Fruit fly (Drosophila melanogaster): ENCODE results near the gene CG42724.

Gene CG42724

DNA sequence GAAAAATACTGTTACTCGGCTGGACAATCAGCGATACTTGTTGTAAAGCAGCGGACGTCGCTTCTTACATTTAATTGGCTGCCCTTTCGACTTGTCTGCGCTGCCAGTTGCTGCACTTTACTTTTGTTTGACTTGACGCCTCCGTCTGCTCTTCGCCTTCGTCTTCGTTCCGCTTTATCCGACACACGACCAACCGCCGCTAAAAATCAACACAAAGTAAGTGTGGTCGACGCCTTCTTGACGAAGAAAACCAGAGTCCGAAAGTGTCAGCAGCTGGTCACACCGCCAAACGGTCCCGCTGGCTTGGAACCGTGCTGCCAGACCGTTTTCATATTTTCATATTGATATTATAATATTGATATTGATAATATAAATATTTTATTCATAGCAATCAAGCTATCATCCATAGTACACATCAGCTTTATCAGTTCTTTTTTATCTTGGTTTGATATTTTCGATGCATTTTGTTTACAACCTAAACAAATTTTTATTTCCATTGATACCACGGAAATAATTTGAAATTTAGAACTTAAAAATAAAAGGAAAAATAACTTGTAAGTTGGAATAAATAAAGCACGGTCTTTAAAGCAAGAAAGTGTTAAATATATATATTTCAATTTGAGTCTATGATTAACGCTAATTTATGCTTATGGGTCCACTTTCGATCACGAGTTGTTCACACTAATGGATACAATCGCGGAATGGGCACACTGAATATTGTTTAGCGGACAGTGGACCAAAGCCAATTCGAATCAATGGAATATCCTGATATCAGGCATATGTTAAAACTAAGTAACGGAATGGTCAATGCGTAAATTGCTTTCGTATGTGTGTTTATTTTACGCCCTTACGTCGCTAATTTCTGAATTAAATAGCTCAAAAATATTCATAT, 37.8 kb upstream of the CG42724 start, which contains the start of gene Dmtn:
Gene Dmtn, minus strand, starts transcription at position 222 of the 892 bp plus-strand sequence.
- peak; percentile 86 for TF ChIP-seq psq (optimal IDR thresholded peaks at IDR 0.05)
- no peak for TF ChIP-seq Sin3A (optimal IDR thresholded peaks at IDR 0.05)
- TF ChIP-seq ttk (optimal IDR thresholded peaks at IDR 0.05): no peak
- TF ChIP-seq h (optimal IDR thresholded peaks at IDR 0.05): no peak

- TF ChIP-seq h (optimal IDR thresholded peaks at IDR 0.05) (no peak), psq (optimal IDR thresholded peaks at IDR 0.05) (no peak), insv (optimal IDR thresholded peaks at IDR 0.05) (no peak), ttk (optimal IDR thresholded peaks at IDR 0.05) (no peak), Myc (optimal IDR thresholded peaks at IDR 0.05) (no peak), Sin3A (optimal IDR thresholded peaks at IDR 0.05) (no peak)
Measured at dm6 chr3R:6405239-6405638, 37.2 kb upstream of the CG42724 start.

DNA sequence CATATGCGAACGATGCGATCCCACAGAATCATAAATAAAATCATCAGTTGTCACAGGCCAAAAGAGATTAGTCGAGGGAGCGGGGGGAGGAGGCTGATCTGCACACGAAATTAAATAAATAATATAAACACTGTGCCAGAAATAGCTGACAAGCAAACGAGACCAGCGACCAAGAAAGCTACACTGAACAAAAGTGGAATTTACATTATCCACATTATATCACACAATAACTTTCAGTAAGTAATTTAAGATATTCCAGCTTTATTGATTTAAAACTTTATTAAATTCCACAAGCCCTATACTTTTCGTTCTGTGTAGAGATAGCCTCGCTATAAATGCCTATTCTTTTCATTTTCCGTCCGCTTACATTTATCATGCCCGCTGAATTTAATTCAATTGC, 36.1 kb upstream of the CG42724 start:
- TF ChIP-seq psq (optimal IDR thresholded peaks at IDR 0.05) (no peak), Sin3A (optimal IDR thresholded peaks at IDR 0.05) (no peak)

dm6 chr3R:6403674-6404073, 35.6 kb upstream of the CG42724 start:
- no peak for TF ChIP-seq h (optimal IDR thresholded peaks at IDR 0.05)
- no peak for TF ChIP-seq psq (optimal IDR thresholded peaks at IDR 0.05)
- no peak for TF ChIP-seq Myc (optimal IDR thresholded peaks at IDR 0.05)
- no peak for TF ChIP-seq ttk (optimal IDR thresholded peaks at IDR 0.05)
- TF ChIP-seq Sin3A (optimal IDR thresholded peaks at IDR 0.05): no peak
- TF ChIP-seq insv (optimal IDR thresholded peaks at IDR 0.05): no peak

dm6 chr3R:6402522-6403171, 34.6 kb upstream of the CG42724 start:
- TF ChIP-seq ttk (optimal IDR thresholded peaks at IDR 0.05) (no peak), Myc (optimal IDR thresholded peaks at IDR 0.05) (no peak), Sin3A (optimal IDR thresholded peaks at IDR 0.05) (no peak), insv (optimal IDR thresholded peaks at IDR 0.05) (no peak), psq (optimal IDR thresholded peaks at IDR 0.05) (no peak), h (optimal IDR thresholded peaks at IDR 0.05) (no peak)

- TF ChIP-seq psq (optimal IDR thresholded peaks at IDR 0.05) (no peak), ttk (optimal IDR thresholded peaks at IDR 0.05) (no peak), Sin3A (optimal IDR thresholded peaks at IDR 0.05) (no peak), Myc (optimal IDR thresholded peaks at IDR 0.05) (no peak), h (optimal IDR thresholded peaks at IDR 0.05) (no peak), insv (optimal IDR thresholded peaks at IDR 0.05) (no peak)
Measured at dm6 chr3R:6401522-6401844, 33.4 kb upstream of the CG42724 start.

DNA sequence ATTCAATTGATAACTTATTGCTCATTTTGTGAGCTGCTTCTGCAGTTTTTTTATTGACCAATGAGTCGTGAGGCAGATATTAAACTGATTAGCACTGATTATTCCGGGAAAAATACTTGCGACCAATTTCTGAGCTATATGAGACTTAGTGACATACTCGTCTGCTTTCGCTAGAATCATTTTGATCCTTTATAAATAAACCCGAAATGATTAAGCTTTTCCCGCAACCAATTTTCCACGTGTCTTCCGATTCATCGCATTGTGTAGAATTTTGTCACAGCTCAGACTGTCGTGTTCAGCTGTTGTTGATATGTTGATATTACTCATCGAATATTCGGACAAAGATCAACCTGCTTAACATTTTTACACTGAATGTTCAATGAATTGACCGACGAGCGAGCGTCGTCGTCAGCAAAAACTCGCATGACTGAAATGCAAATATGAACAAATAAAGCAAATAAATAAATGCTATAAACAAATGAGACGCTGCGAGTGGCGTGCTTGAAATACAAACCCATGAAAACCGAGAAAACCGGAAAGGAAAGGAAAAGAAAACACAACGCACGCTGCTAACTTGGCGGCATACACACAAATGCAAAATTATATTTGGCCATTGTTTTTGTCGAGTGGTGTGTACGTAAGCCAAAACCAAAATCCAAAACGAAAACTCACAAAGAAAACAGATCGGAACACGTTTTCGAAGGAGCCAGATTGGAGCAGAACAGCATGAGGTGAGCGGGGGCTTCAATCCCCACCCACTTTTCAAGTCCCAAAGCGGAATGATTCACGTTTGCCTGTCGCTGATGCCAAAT, 32.8 kb upstream of the CG42724 start:
- TF ChIP-seq Myc (optimal IDR thresholded peaks at IDR 0.05) (no peak), insv (optimal IDR thresholded peaks at IDR 0.05) (no peak), h (optimal IDR thresholded peaks at IDR 0.05) (no peak)

- TF ChIP-seq Sin3A (optimal IDR thresholded peaks at IDR 0.05): no peak
- TF ChIP-seq Myc (optimal IDR thresholded peaks at IDR 0.05): no peak
- TF ChIP-seq insv (optimal IDR thresholded peaks at IDR 0.05): no peak
- TF ChIP-seq psq (optimal IDR thresholded peaks at IDR 0.05): no peak
- TF ChIP-seq ttk (optimal IDR thresholded peaks at IDR 0.05): no peak
- no peak for TF ChIP-seq h (optimal IDR thresholded peaks at IDR 0.05)
Measured at dm6 chr3R:6399752-6400151, 31.7 kb upstream of the CG42724 start.

dm6 chr3R:6399289-6399688, 31.2 kb upstream of the CG42724 start:
- no peak for TF ChIP-seq Sin3A (optimal IDR thresholded peaks at IDR 0.05)
- TF ChIP-seq psq (optimal IDR thresholded peaks at IDR 0.05): no peak
- TF ChIP-seq Myc (optimal IDR thresholded peaks at IDR 0.05): no peak
- TF ChIP-seq h (optimal IDR thresholded peaks at IDR 0.05): no peak
- TF ChIP-seq ttk (optimal IDR thresholded peaks at IDR 0.05): no peak
- TF ChIP-seq insv (optimal IDR thresholded peaks at IDR 0.05): no peak

DNA sequence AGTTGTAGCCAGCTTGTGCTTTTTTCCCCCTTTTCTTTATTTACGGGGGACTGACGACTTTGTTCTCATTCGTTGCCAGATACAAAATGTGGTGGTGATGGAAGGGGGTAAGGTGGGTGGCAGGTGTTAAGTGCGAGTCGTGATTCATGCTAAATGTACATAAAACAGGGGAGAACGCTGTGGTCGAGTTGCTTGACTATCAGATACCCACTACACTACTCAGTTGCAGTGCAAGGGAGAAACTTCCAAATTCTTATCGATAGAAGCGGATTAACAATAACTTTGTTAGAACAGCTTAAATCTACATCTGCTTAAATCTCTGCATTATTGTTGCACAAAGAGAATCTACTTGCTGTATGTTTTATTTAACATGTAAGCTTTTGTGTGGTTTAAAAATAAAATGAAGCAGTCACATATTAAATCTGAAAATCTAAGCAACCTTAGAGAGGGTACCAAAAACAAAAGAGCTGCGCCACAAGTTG, 29.6 kb upstream of the CG42724 start:
- no peak for TF ChIP-seq h (optimal IDR thresholded peaks at IDR 0.05)
- TF ChIP-seq psq (optimal IDR thresholded peaks at IDR 0.05): no peak
- no peak for TF ChIP-seq insv (optimal IDR thresholded peaks at IDR 0.05)

DNA sequence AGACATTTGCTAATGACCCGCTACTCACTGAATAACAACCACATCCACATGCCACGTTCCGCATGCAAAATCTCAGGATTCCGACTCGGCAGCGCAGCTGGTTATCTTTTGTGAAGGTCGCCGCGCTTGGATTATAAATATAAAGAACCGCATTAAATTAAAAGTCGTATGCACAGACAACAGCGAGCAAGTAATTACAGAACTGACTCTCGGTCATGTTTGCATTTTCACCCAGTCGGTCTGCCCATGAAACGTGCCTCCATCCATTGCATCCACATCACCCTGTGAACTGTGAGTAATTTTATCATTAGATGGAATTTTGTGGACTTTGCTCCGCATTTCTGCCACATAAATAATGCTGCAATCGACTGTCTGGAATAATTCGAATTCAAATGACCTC, 28.5 kb upstream of the CG42724 start:
- TF ChIP-seq Myc (optimal IDR thresholded peaks at IDR 0.05) (no peak), psq (optimal IDR thresholded peaks at IDR 0.05) (no peak), Sin3A (optimal IDR thresholded peaks at IDR 0.05) (no peak), ttk (optimal IDR thresholded peaks at IDR 0.05) (no peak), insv (optimal IDR thresholded peaks at IDR 0.05) (no peak), h (optimal IDR thresholded peaks at IDR 0.05) (no peak)

DNA sequence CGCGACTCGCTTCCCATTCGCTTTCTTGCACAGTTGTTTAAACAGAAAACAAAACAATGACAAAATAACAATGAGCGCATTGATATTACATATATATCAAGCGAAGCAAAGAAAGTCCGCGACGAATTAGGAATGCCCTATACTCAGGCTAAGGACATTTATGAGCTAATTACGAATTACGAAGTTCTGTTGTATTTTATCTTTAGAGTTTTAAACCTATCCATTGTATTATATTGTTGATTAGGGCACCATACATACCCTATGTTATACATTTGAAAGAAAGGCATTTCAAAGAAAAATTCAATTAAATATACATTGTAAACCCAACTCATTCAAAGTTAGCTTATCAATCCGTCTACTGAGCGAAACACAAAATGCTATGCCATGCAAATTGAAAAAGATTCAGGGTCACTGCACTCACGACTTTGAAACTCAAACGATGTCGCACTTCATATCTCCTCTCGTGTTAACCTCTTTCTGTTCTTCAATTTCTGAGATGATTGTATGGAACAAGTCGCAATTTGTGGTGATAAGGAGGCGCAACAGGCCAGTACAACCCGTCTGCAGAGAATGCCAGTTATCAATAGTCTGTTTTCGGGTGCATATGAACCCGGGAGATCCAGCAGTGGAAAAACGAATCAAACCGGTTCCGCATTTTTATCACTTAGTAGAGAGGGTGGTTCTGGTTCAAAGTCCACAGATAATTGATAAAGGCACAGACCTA, 27.6 kb upstream of the CG42724 start:
- no peak for TF ChIP-seq h (optimal IDR thresholded peaks at IDR 0.05)
- TF ChIP-seq Myc (optimal IDR thresholded peaks at IDR 0.05): no peak
- no peak for TF ChIP-seq insv (optimal IDR thresholded peaks at IDR 0.05)
- no peak for TF ChIP-seq Sin3A (optimal IDR thresholded peaks at IDR 0.05)

All from Kc167 (cell line).